Fruit fly (Drosophila melanogaster) whole organism, pupa: ENCODE measurements around the gene CG11912.

Experiments
- CG10348 ChIP-seq: fragments of 200-800 bp; sonication (Bioruptor generic); IDR thresholded peaks from 2 replicates; pipeline ENCODE4 v1.3.6; 2022; ENCODE audit warnings: missing biosample characterization, missing genetic modification characterization
- CG13204 ChIP-seq: fragments of 200-800 bp; sonication (Bioruptor generic); optimal IDR thresholded peaks from 2 replicates; lab custom pipeline; 2018; ENCODE audit warnings: missing biosample characterization, mild to moderate bottlenecking, missing genetic modification characterization, moderate library complexity
- CG15710 ChIP-seq: fragments of 200-800 bp; sonication (Bioruptor generic); optimal IDR thresholded peaks from 2 replicates; lab custom pipeline; 2018; ENCODE audit warnings: missing biosample characterization, mild to moderate bottlenecking, missing genetic modification characterization, moderate library complexity
- CG8301 ChIP-seq: fragments of 200-800 bp; sonication (Bioruptor generic); optimal IDR thresholded peaks from 2 replicates; lab custom pipeline; 2018; ENCODE audit warnings: missing biosample characterization, mild to moderate bottlenecking, missing genetic modification characterization
- D1 ChIP-seq: fragments of 200-800 bp; sonication (Bioruptor generic); optimal IDR thresholded peaks from 2 replicates; lab custom pipeline; 2018; ENCODE audit warnings: missing biosample characterization, mild to moderate bottlenecking, missing genetic modification characterization, moderate library complexity
- EcR ChIP-seq: fragments of 200-800 bp; sonication (Bioruptor generic); optimal IDR thresholded peaks from 3 replicates; lab custom pipeline; 2019; ENCODE audit warnings: missing biosample characterization, missing genetic modification characterization, mild to moderate bottlenecking, moderate library complexity, missing genetic modification reagents
- Ets98B ChIP-seq: fragments of 200-800 bp; sonication (Bioruptor generic); IDR thresholded peaks from 2 replicates; pipeline ENCODE4 v1.3.6; 2022; ENCODE audit warnings: missing biosample characterization, missing genetic modification characterization
- Snoo ChIP-seq: fragments of 200-800 bp; sonication (Bioruptor generic); optimal IDR thresholded peaks from 3 replicates; lab custom pipeline; 2017; ENCODE audit warnings: missing biosample characterization, mild to moderate bottlenecking, missing genetic modification characterization, inconsistent platforms
- gl ChIP-seq: fragments of 200-800 bp; sonication (Bioruptor generic); optimal IDR thresholded peaks from 2 replicates; lab custom pipeline; 2018; ENCODE audit warnings: missing biosample characterization, mild to moderate bottlenecking, missing genetic modification characterization

DNA sequence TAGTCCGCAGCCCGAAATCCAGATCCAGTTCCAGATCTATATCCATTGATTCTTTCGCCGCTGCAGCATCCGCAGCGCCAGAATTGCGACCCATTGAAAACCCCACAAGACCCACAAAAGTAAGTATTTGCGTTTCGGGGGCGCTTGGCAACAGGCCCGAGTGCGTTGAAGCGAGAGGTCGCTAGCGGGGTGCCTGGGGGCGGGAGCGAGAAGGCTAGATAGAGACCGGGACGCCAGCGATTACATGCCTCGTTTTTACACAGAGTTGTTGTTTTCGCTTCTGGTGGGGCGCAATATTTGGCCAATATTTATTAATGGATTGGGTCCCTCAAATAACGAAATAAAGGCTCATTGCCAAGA is 20.8 kb downstream of the CG11912 start:
- TF ChIP-seq CG15710 (tag; lab: Kevin White, UChicago) = no peak
- no peak for TF ChIP-seq CG8301
- no peak for TF ChIP-seq gl (tag; lab: Kevin White, UChicago)
- no peak for TF ChIP-seq EcR (GFP tag; lab: Kevin White, UChicago)
- no peak for TF ChIP-seq Snoo
- TF ChIP-seq CG13204 = peak; percentile 79
- TF ChIP-seq Ets98B (GFP tag; lab: Robert Waterston, UW) = peak; percentile 22; the same call in 1 of the 2 replicates
- no peak for TF ChIP-seq CG10348 (GFP tag; lab: Robert Waterston, UW)
- no peak for TF ChIP-seq D1 (tag; lab: Kevin White, UChicago)
